Worm (Caenorhabditis elegans) whole organism, young adult: ENCODE measurements around the gene ins-34.

Experiments used
- B0019.2 ChIP-seq: fragments of 200-800 bp; sonication (Bioruptor generic); conservative IDR thresholded peaks from 2 replicates; pipeline ENCODE4 v1.3.6; 2022; ENCODE audit warnings: missing genetic modification reagents, missing genetic modification characterization, missing compliant biosample characterization
- B0261.1 ChIP-seq: sonication (generic microtip); optimal IDR thresholded peaks from 2 replicates; lab custom pipeline; 2016; ENCODE audit warnings: mild to moderate bottlenecking, missing genetic modification characterization, moderate library complexity, missing compliant biosample characterization
- B0336.3 ChIP-seq: fragments of 200-800 bp; sonication (Bioruptor generic); IDR thresholded peaks from 2 replicates; pipeline ENCODE4 v1.3.6; 2022; ENCODE audit warnings: missing genetic modification characterization, missing compliant biosample characterization
- D2030.7 ChIP-seq: fragments of 200-800 bp; sonication (Bioruptor generic); IDR thresholded peaks from 2 replicates; pipeline ENCODE4 v1.3.6; 2022; ENCODE audit warnings: missing genetic modification reagents, missing genetic modification characterization, missing compliant biosample characterization
- F22D6.2 ChIP-seq: sonication (generic microtip); optimal IDR thresholded peaks from 2 replicates; lab custom pipeline; 2016; ENCODE audit warnings: mild to moderate bottlenecking, missing genetic modification characterization, missing compliant biosample characterization
- F23B12.7 ChIP-seq: sonication (generic microtip); optimal IDR thresholded peaks from 2 replicates; lab custom pipeline; 2017; ENCODE audit warnings: missing genetic modification characterization, mild to moderate bottlenecking, missing compliant biosample characterization, antibody characterized with exemption, moderate library complexity; ENCODE audit not compliant: insufficient read depth
- F33H1.4 ChIP-seq: fragments of 200-800 bp; sonication (Bioruptor generic); IDR thresholded peaks from 2 replicates; pipeline ENCODE4 v1.3.6; 2022; ENCODE audit warnings: missing genetic modification reagents, missing genetic modification characterization, missing compliant biosample characterization
- F39B2.1 ChIP-seq: fragments of 200-800 bp; sonication (Bioruptor generic); IDR thresholded peaks from 2 replicates; pipeline ENCODE4 v1.3.6; 2022; ENCODE audit warnings: missing genetic modification reagents, missing genetic modification characterization, missing compliant biosample characterization
- K12H6.12 ChIP-seq: fragments of 200-800 bp; sonication (Bioruptor generic); optimal IDR thresholded peaks from 2 replicates; lab custom pipeline; 2018; ENCODE audit warnings: mild to moderate bottlenecking, missing genetic modification characterization, missing compliant biosample characterization
- Y56A3A.18 ChIP-seq: fragments of 200-800 bp; sonication (Bioruptor generic); IDR thresholded peaks from 2 replicates; pipeline ENCODE4 v1.3.6; 2022; ENCODE audit warnings: missing genetic modification reagents, missing genetic modification characterization, missing compliant biosample characterization
- ZK185.1 ChIP-seq: sonication (generic microtip); optimal IDR thresholded peaks from 2 replicates; lab custom pipeline; 2016; ENCODE audit warnings: mild to moderate bottlenecking, missing genetic modification characterization, missing compliant biosample characterization; ENCODE audit not compliant: poor library complexity, severe bottlenecking
- attf-6 ChIP-seq: fragments of 200-800 bp; sonication (Bioruptor generic); IDR thresholded peaks from 2 replicates; pipeline ENCODE4 v1.3.6; 2022; ENCODE audit warnings: missing genetic modification reagents, missing genetic modification characterization, missing compliant biosample characterization
- ccch-3 ChIP-seq: fragments of 200-800 bp; sonication (Bioruptor generic); optimal IDR thresholded peaks from 2 replicates; lab custom pipeline; 2018; ENCODE audit warnings: mild to moderate bottlenecking, missing genetic modification characterization, missing compliant biosample characterization
- cebp-2 ChIP-seq: fragments of 200-800 bp; sonication (Bioruptor generic); IDR thresholded peaks from 2 replicates; pipeline ENCODE4 v1.3.6; 2022; ENCODE audit warnings: missing genetic modification characterization, missing compliant biosample characterization
- ceh-100 ChIP-seq: fragments of 200-800 bp; sonication (Bioruptor generic); IDR thresholded peaks from 2 replicates; pipeline ENCODE4 v1.3.6; 2022; ENCODE audit warnings: missing genetic modification reagents, missing genetic modification characterization, missing compliant biosample characterization
- ceh-40 ChIP-seq: fragments of 200-800 bp; sonication (Bioruptor generic); IDR thresholded peaks from 2 replicates; pipeline ENCODE4 v1.3.6; 2022; ENCODE audit warnings: missing genetic modification characterization, missing compliant biosample characterization
- dox-1 ChIP-seq: fragments of 200-800 bp; sonication (Bioruptor generic); IDR thresholded peaks from 2 replicates; pipeline ENCODE4 v1.3.6; 2022; ENCODE audit warnings: missing genetic modification reagents, missing genetic modification characterization, missing compliant biosample characterization
- him-1 ChIP-seq: sonication (generic microtip); optimal IDR thresholded peaks from 2 replicates; lab custom pipeline; 2016; ENCODE audit warnings: missing genotype, missing genetic modification reagents, missing genetic modification characterization, missing compliant biosample characterization
- hlh-26 ChIP-seq: fragments of 200-800 bp; sonication (Bioruptor generic); conservative IDR thresholded peaks from 2 replicates; pipeline ENCODE4 v1.3.6; 2022; ENCODE audit warnings: missing genetic modification reagents, missing genetic modification characterization, missing compliant biosample characterization
- hrde-1 ChIP-seq: sonication (generic microtip); optimal IDR thresholded peaks from 2 replicates; lab custom pipeline; 2016; ENCODE audit warnings: missing genetic modification characterization, mild to moderate bottlenecking, missing compliant biosample characterization, moderate library complexity, missing genotype, missing genetic modification reagents, borderline replicate concordance
- lin-35 ChIP-seq, 3 experiments: fragments of 150-350 bp in 2 of 3; sonication (generic microtip) in 1 of 3; optimal IDR thresholded peaks; 2 replicates each; lab custom pipeline; 2014 to 2018; ENCODE audit warnings: missing biosample characterization in 3 of 3, missing genetic modification characterization in 3 of 3, missing genetic modification reagents in 3 of 3
- lin-40 ChIP-seq: sonication (generic microtip); optimal IDR thresholded peaks from 2 replicates; lab custom pipeline; 2016; ENCODE audit warnings: missing genetic modification characterization, mild to moderate bottlenecking, missing compliant biosample characterization, missing genotype, missing genetic modification reagents
- lir-1 ChIP-seq: fragments of 200-800 bp; sonication (Bioruptor generic); conservative IDR thresholded peaks from 2 replicates; pipeline ENCODE4 v1.3.6; 2022; ENCODE audit warnings: missing genetic modification reagents, missing genetic modification characterization, missing compliant biosample characterization
- lsl-1 ChIP-seq: fragments of 200-800 bp; sonication (Bioruptor generic); optimal IDR thresholded peaks from 2 replicates; lab custom pipeline; 2018; ENCODE audit warnings: mild to moderate bottlenecking, missing genetic modification characterization, moderate library complexity, missing compliant biosample characterization
- madf-6 ChIP-seq: fragments of 200-800 bp; sonication (Bioruptor generic); IDR thresholded peaks from 2 replicates; pipeline ENCODE4 v1.3.6; 2022; ENCODE audit warnings: missing genetic modification reagents, missing genetic modification characterization, missing compliant biosample characterization
- mes-4 ChIP-seq: sonication (generic microtip); optimal IDR thresholded peaks from 2 replicates; lab custom pipeline; 2016; ENCODE audit warnings: missing genotype, missing genetic modification characterization, missing compliant biosample characterization
- nhr-27 ChIP-seq: fragments of 200-800 bp; sonication (Bioruptor generic); optimal IDR thresholded peaks from 2 replicates; lab custom pipeline; 2018; ENCODE audit warnings: mild to moderate bottlenecking, missing genetic modification characterization, moderate library complexity, missing compliant biosample characterization
- rpc-1 ChIP-seq, 2 experiments: fragments of 150-350 bp in 1 of 2; sonication (generic microtip) in 1 of 2; optimal IDR thresholded peaks; 2 replicates each; lab custom pipeline; 2014 to 2018; ENCODE audit warnings: missing biosample characterization in 1 of 2, missing genetic modification characterization in 1 of 2, missing genetic modification reagents in 1 of 2, missing genotype in 1 of 2
- snpc-1.1 ChIP-seq: sonication (generic microtip); optimal IDR thresholded peaks from 2 replicates; lab custom pipeline; 2017; ENCODE audit warnings: missing genetic modification characterization, mild to moderate bottlenecking, missing compliant biosample characterization, antibody characterized with exemption, moderate library complexity, missing genotype, missing genetic modification reagents; ENCODE audit not compliant: insufficient read depth
- snpc-1.3 ChIP-seq: sonication (generic microtip); optimal IDR thresholded peaks from 2 replicates; lab custom pipeline; 2017; ENCODE audit warnings: missing genetic modification characterization, mild to moderate bottlenecking, missing compliant biosample characterization, antibody characterized with exemption, moderate library complexity, missing genotype, missing genetic modification reagents; ENCODE audit not compliant: insufficient read depth
- snpc-4 ChIP-seq, 5 experiments: fragments of 150-350 bp in 1 of 5; sonication (generic microtip) in 4 of 5; optimal IDR thresholded peaks; 2 replicates each; lab custom pipeline; 2014 to 2018; ENCODE audit warnings: missing genetic modification characterization in 5 of 5, missing biosample characterization in 3 of 5, antibody characterized with exemption in 2 of 5, mild to moderate bottlenecking in 2 of 5, missing compliant biosample characterization in 2 of 5, missing genotype in 2 of 5, moderate library complexity in 2 of 5, missing genetic modification reagents in 1 of 5
- somi-1 ChIP-seq: fragments of 200-800 bp; sonication (Bioruptor generic); optimal IDR thresholded peaks from 2 replicates; lab custom pipeline; 2018; ENCODE audit warnings: mild to moderate bottlenecking, missing genetic modification characterization, missing compliant biosample characterization
- tbp1 ChIP-seq: fragments of 200-800 bp; sonication (Bioruptor generic); optimal IDR thresholded peaks from 2 replicates; lab custom pipeline; 2018; ENCODE audit warnings: mild to moderate bottlenecking, missing genetic modification characterization, missing compliant biosample characterization
- unc-130 ChIP-seq: sonication (generic microtip); optimal IDR thresholded peaks from 2 replicates; lab custom pipeline; 2016; ENCODE audit warnings: missing genetic modification reagents, missing genetic modification characterization, missing compliant biosample characterization
- xnd-1 ChIP-seq: sonication (generic microtip); optimal IDR thresholded peaks from 2 replicates; lab custom pipeline; 2016; ENCODE audit warnings: missing genotype, missing genetic modification reagents, missing genetic modification characterization, missing compliant biosample characterization
- zfh-2 ChIP-seq: fragments of 200-800 bp; sonication (Bioruptor generic); conservative IDR thresholded peaks from 2 replicates; pipeline ENCODE4 v1.3.6; 2022; ENCODE audit warnings: missing genetic modification reagents, missing genetic modification characterization, missing compliant biosample characterization
- zim-3 ChIP-seq: sonication (generic microtip); optimal IDR thresholded peaks from 2 replicates; lab custom pipeline; 2017; ENCODE audit warnings: mild to moderate bottlenecking, missing genetic modification characterization, moderate library complexity, missing compliant biosample characterization
- ztf-26 ChIP-seq: sonication (generic microtip); optimal IDR thresholded peaks from 2 replicates; lab custom pipeline; 2017; ENCODE audit warnings: missing genetic modification characterization, missing compliant biosample characterization

Gene ins-34

DNA sequence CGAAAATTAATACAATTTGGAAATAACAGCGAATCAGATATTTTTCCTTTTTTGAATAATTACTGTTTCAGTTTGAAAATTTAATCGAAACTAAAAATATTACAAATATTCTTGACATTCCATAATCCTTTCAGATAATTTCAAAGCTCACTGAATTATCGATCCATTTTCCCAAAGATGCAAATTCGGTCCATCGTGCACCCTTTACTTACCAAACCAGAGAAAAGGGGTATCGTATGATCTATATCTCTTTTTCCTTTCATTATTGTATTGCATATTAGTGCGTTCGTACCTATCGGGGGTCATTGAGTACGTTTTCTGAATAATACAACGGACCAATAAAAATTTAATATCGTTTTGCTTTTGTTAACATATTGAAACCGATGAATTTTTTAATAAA, 1.6 kb upstream of the ins-34 start (continued):
- TF ChIP-seq B0261.1 (tag; lab: Kevin White, UChicago), result no peak
- no peak for TF ChIP-seq F33H1.4 (GFP tag; lab: Robert Waterston, UW)
- TF ChIP-seq, all 124 proteins: peak for 0

DNA sequence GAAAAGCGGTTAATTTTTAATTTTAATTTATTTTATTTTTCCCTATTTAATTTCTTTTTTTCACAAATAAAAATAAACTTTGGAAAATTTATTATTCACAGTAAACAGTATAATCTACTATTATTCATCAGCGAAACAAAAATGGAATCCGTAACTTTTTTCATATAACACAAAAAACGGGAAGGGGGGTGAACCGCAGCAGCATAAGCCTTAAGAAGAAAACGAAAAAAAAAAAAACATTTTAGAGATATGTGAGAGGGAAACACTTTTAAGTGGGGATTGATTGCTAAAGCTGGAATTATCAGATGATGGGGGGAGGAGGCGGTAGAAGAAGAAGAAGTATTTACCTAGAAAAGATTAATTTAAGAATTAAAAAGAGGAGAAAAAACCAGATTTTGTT, 1.3 kb downstream of the ins-34 start:
- TF ChIP-seq hrde-1 (tag; lab: Kevin White, UChicago) (peak; percentile 18), snpc-4 (GFP tag; optimal IDR thresholded peaks at IDR 0.05; lab: Kevin White, UChicago) (peak; percentile 56), snpc-4 (tag; optimal IDR thresholded peaks at IDR 0.05; lab: Kevin White, UChicago) (peak in 2 of 4 experiments; percentile 53 to 84), attf-6 (peak; percentile 75), lir-1 (GFP tag; lab: Robert Waterston, UW) (no peak), ceh-40 (no peak)

DNA sequence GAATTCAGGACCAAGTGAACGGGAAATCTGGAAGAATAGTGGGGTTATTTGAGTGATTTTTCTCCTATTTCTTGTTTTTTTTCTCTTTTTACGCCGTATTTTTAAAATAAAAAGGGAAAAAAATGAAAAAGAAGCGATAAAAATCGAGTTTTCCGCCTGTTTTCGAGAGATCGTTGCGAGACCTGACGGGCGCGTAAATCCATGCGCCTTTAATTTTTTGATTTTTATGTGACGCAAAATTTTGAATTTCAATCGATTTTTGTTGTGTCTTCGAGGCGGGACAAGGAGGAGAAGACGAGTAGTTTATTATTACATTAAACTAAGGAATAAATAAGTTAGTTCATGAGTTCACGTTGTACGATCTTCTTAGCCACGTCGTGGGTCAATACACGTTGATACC, 7.2 kb downstream of the ins-34 start:
- TF ChIP-seq mes-4, result no peak
- TF ChIP-seq cebp-2 (GFP tag; lab: Robert Waterston, UW), result 0 out of 2 replicates have a peak, but pooled peaks have one; percentile 25
- no peak for TF ChIP-seq snpc-1.1
- no peak for TF ChIP-seq unc-130
- TF ChIP-seq zim-3 (tag; lab: Kevin White, UChicago), result no peak
- peak; percentile 44; the same call in 1 of the 2 replicates for TF ChIP-seq F33H1.4 (GFP tag; lab: Robert Waterston, UW)
- TF ChIP-seq snpc-4 (GFP tag; optimal IDR thresholded peaks at IDR 0.05; lab: Kevin White, UChicago), result no peak
- TF ChIP-seq snpc-4 (tag; optimal IDR thresholded peaks at IDR 0.05; lab: Kevin White, UChicago), result peak; percentile 22 to 90 (median 37)
- no peak for TF ChIP-seq Y56A3A.18 (GFP tag; lab: Robert Waterston, UW)
- no peak for TF ChIP-seq ztf-26
- TF ChIP-seq F23B12.7 (tag; lab: Kevin White, UChicago), result no peak
- no peak for TF ChIP-seq somi-1 (GFP tag; lab: Kevin White, UChicago)
- TF ChIP-seq snpc-1.3 (tag; lab: Kevin White, UChicago), result peak; percentile 51
- TF ChIP-seq him-1 (tag; lab: Kevin White, UChicago), result no peak
- TF ChIP-seq madf-6, result 0 out of 2 replicates have a peak, but pooled peaks have one; percentile 17
- TF ChIP-seq lin-40 (tag; lab: Kevin White, UChicago), result no peak
- TF ChIP-seq B0019.2, result no peak
- peak; percentile 27 for TF ChIP-seq tbp1 (GFP tag; lab: Kevin White, UChicago)
- peak; percentile 57; the same call in 1 of the 2 replicates for TF ChIP-seq attf-6
- no peak for TF ChIP-seq ZK185.1 (tag; lab: Kevin White, UChicago)

DNA sequence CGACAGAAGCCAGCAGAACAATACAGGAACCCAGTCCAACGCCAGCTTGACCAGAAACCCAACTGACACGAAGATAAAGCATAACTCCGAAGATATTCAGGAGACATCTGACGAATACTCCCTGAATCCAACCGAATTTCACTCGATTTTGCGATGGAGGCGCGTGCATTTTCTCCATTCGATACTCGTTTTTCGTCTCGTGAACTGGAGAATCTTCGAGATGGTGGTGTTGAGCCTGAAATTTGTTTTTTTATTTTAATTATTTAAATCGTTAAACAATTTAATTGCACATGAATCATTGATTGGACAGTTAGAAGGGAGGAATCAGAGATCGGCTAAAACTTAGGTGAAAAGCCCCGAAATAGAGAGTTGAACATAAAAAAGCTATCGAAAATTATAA, 8.0 kb downstream of the ins-34 start:
- TF ChIP-seq F22D6.2, result no peak
- TF ChIP-seq madf-6, result peak; percentile 25; the same call in 1 of the 2 replicates
- TF ChIP-seq tbp1 (GFP tag; lab: Kevin White, UChicago), result peak; percentile 24
- peak; percentile 5 for TF ChIP-seq snpc-4 (GFP tag; optimal IDR thresholded peaks at IDR 0.05; lab: Kevin White, UChicago)
- TF ChIP-seq snpc-4 (tag; optimal IDR thresholded peaks at IDR 0.05; lab: Kevin White, UChicago), result peak in 1 of 4 experiments; percentile 60
- no peak for TF ChIP-seq ccch-3 (GFP tag; lab: Kevin White, UChicago)
- no peak for TF ChIP-seq hlh-26
- TF ChIP-seq attf-6, result peak; percentile 79

DNA sequence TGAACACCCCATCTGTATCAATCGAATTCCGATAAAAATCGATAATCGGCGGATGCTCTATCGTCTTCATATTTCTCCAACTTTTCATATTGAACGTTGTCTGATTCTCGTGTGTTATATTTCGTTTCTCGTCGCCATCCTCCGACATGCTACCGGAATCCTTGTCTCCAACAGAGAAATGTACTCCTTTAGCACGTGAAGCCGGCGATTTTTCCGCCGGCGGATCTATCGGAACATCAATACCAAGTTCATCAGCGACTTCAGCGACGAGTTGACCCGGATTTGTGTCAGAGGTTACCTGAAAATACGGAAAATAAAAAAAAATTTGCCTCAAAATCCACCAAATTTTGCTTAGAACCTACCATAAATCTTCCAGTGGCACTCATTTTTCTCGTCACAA, 8.7 kb downstream of the ins-34 start:
- TF ChIP-seq zfh-2 (GFP tag; lab: Robert Waterston, UW), result no peak
- peak; percentile 27; the same call in 1 of the 2 replicates for TF ChIP-seq madf-6
- TF ChIP-seq attf-6, result peak; percentile 73

DNA sequence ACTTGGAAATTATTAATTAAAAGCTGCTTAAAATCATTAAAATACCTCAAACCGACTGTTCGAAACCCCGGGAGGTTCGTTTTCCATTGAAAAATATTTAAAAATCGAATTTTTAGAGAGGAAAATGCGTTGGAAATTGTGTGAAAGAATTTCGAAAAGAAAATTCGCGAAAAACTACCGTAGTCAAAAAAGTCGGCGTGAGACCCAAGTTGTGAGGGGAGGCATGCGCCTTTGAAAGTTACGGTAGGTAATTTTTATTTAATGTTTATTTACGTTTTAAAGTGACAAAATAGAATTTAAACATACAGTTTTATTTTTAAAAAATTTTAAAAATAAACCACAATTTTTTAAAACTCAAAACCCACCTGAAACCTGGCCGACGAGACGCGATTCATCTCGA, 9.2 kb downstream of the ins-34 start:
- TF ChIP-seq lin-35 (GFP tag; optimal IDR thresholded peaks at IDR 0.05; lab: Kevin White, UChicago) (no peak), lsl-1 (GFP tag; lab: Kevin White, UChicago) (peak; percentile 93), D2030.7 (GFP tag; lab: Robert Waterston, UW) (peak; percentile 44), B0336.3 (GFP tag; lab: Robert Waterston, UW) (no peak), rpc-1 (optimal IDR thresholded peaks at IDR 0.05; lab: Kevin White, UChicago) (no peak), rpc-1 (tag; optimal IDR thresholded peaks at IDR 0.05; lab: Kevin White, UChicago) (no peak), nhr-27 (tag; lab: Kevin White, UChicago) (no peak), K12H6.12 (no peak), dox-1 (GFP tag; lab: Robert Waterston, UW) (no peak), madf-6 (peak; percentile 94), ceh-100 (no peak), F39B2.1 (no peak), xnd-1 (tag; lab: Kevin White, UChicago) (peak; percentile 85)
